Worm (Caenorhabditis elegans): ENCODE results near the gene nhr-37.

nhr-37 gene

DNA sequence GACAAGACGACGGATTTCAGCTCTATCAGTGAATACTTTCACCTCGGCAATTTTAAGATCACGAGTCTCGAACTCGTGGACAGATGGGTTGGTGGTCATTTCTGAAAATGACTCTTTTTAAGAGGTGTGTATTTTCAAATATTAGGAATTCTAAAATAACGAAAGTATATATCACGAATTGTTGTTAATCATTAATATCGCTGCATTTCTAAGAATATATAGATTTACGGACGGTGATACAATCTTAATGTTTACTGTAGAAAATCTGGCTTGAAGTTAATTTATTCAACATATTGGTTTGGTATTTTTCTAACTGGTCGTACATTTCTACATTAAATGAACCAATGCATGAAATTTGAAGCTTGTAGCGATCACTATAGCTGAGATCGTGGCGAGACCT, 16.7 kb upstream of the nhr-37 start, which contains the start of gene ZK1055.7:
ZK1055.7 (minus strand) TSS at position 101 of the 400 bp plus-strand sequence.
- TF ChIP-seq pax-1 (tag; optimal IDR thresholded peaks at IDR 0.05) = no peak
- TF ChIP-seq pha-4 (tag; optimal IDR thresholded peaks at IDR 0.05) = no peak

DNA sequence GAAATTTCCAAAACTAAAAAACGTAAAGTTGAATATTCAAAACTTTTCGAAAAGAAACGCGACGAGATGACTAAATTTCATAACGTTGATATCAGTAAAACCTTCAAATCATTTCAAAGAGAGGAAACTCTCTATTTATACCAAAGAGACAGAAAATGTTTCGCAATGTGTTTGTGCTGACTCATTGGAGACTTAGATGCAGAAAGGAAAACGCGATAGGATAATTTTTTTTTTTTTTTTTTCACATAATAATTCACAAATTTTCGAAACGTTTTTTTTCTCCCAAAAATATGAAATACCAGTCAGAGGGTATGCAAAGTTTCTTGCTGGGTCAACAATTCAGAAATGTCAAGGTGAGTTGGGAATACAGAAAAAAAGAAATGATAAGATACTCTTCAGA, 15.8 kb upstream of the nhr-37 start:
- TF ChIP-seq ceh-6 (GFP tag; optimal IDR thresholded peaks at IDR 0.05) (no peak), ahr-1 (tag; optimal IDR thresholded peaks at IDR 0.05) (no peak), pqm-1 (tag; optimal IDR thresholded peaks at IDR 0.05) (no peak), ceh-14 (tag; optimal IDR thresholded peaks at IDR 0.05) (no peak)

DNA sequence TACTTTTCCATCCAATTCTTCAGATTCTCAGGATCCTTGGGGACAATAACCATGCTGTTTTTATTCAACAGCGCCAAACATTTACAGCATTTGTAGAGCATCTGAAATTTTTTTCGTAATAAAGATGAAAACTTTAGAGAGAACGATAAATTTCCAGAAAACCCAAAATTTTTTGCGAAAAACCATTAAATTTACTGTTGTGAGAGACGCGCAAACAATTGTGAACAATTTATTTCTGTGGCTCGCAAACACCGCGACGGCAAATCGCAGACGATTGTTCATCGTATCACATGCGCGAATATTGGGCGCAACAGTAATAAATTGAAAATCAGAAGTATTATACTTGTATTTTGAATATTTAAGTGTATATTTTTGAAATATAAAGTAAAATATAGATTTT, 10.9 kb upstream of the nhr-37 start, which contains the start of gene gon-14:
gon-14 (minus strand) TSS at position 101 of the 400 bp plus-strand sequence.
- TF ChIP-seq ceh-6 (GFP tag; optimal IDR thresholded peaks at IDR 0.05) (no peak), T23F11.4 (GFP tag; optimal IDR thresholded peaks at IDR 0.05) (no peak), tbx-2 (tag; optimal IDR thresholded peaks at IDR 0.05) (no peak), unc-3 (GFP tag; conservative IDR thresholded peaks at IDR 0.05) (no peak), unc-3 (tag; optimal IDR thresholded peaks at IDR 0.05) (no peak), syd-9 (tag; optimal IDR thresholded peaks at IDR 0.05) (no peak), unc-86 (tag; optimal IDR thresholded peaks at IDR 0.05) (no peak), K09A11.1 (tag; optimal IDR thresholded peaks at IDR 0.05; ENCODE audit: insufficient read depth) (no peak), hlh-15 (tag; optimal IDR thresholded peaks at IDR 0.05) (no peak), hlh-30 (tag; optimal IDR thresholded peaks at IDR 0.05; ENCODE audit: insufficient read depth) (no peak), hlh-13 (GFP tag; optimal IDR thresholded peaks at IDR 0.05) (no peak), nhr-232 (tag; optimal IDR thresholded peaks at IDR 0.05) (no peak), tbx-7 (tag; optimal IDR thresholded peaks at IDR 0.05) (no peak), rnt-1 (tag; optimal IDR thresholded peaks at IDR 0.05) (no peak), ref-2 (tag; optimal IDR thresholded peaks at IDR 0.05) (no peak), ttx-3 (tag; optimal IDR thresholded peaks at IDR 0.05) (no peak), ceh-24 (tag; optimal IDR thresholded peaks at IDR 0.05) (no peak), ceh-9 (tag; optimal IDR thresholded peaks at IDR 0.05) (no peak)

DNA sequence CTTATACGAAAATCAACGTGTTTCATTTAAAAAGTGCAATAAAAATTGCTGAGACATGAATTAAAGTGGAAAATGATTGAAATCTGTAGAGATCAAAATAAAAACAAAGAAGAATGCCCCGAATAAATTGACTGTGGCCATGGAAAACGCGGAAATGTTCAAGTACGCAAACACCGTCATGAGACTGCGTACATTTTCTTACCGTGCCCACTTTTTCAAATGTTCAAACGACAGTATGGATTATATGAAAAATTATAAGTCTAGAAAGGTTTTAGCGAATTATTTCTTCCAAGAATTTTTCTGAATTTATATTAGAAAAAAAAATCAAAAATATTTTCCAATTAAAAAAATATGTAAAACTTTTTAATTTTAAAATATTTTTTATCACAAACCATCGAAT, 10.5 kb upstream of the nhr-37 start:
- TF ChIP-seq lin-11 (tag; optimal IDR thresholded peaks at IDR 0.05) = no peak
- no peak for TF ChIP-seq ceh-6 (GFP tag; optimal IDR thresholded peaks at IDR 0.05)
- TF ChIP-seq ceh-14 (tag; optimal IDR thresholded peaks at IDR 0.05) = no peak
- TF ChIP-seq lim-6 (tag; optimal IDR thresholded peaks at IDR 0.05) = no peak
- no peak for TF ChIP-seq pha-4 (tag; optimal IDR thresholded peaks at IDR 0.05)
- TF ChIP-seq T23F11.4 (GFP tag; optimal IDR thresholded peaks at IDR 0.05) = no peak
- no peak for TF ChIP-seq ceh-30 (tag; optimal IDR thresholded peaks at IDR 0.05)
- TF ChIP-seq ref-2 (tag; optimal IDR thresholded peaks at IDR 0.05) = no peak
- TF ChIP-seq ets-4 (tag; optimal IDR thresholded peaks at IDR 0.05) = no peak
- TF ChIP-seq K02D7.2 (tag; optimal IDR thresholded peaks at IDR 0.05) = no peak
- TF ChIP-seq tbx-2 (tag; optimal IDR thresholded peaks at IDR 0.05) = no peak
- no peak for TF ChIP-seq tbx-7 (tag; optimal IDR thresholded peaks at IDR 0.05)
- TF ChIP-seq pag-3 (tag; optimal IDR thresholded peaks at IDR 0.05; ENCODE audit: borderline replicate concordance) = no peak
- no peak for TF ChIP-seq ceh-31 (tag; optimal IDR thresholded peaks at IDR 0.05)
- no peak for TF ChIP-seq ceh-18 (tag; optimal IDR thresholded peaks at IDR 0.05)
- TF ChIP-seq K09A11.1 (tag; optimal IDR thresholded peaks at IDR 0.05; ENCODE audit: insufficient read depth) = no peak
- no peak for TF ChIP-seq hlh-30 (tag; optimal IDR thresholded peaks at IDR 0.05; ENCODE audit: insufficient read depth)
- TF ChIP-seq ahr-1 (tag; optimal IDR thresholded peaks at IDR 0.05) = no peak
- no peak for TF ChIP-seq F13H6.1 (tag; optimal IDR thresholded peaks at IDR 0.05)
- no peak for TF ChIP-seq C08G9.2 (tag; optimal IDR thresholded peaks at IDR 0.05)

DNA sequence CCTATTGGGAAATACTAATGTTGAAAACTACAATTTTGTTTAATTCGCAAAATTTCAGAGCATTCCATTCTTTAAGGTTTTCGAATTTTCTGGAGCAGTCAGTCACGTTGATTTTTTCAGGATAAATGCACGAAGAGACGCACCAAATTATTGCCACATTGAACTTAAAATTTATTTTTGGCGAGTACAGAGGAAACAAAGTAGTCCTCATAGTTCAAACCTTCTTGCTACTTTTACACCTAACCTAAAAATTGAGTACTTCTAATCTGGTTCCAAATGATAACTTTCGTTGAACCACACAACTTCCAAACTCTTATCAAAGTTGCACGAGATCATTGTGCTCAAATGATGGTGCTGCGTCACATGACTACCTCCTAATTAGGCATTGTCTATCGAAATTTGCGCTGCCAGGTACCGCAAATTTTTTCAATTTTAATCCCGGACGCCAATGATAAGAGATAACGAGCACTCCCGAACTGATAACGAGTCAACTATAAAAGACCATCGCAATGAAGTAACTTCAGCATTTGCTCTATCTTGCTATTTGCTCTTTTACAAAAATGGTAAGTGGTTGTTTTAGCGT, 7.8 kb upstream of the nhr-37 start, which contains the start of gene cpr-4:
cpr-4 (plus strand) TSS at position 523 of the 583 bp plus-strand sequence.
- TF ChIP-seq ceh-30 (tag; optimal IDR thresholded peaks at IDR 0.05) = no peak
- peak; percentile 63 for TF ChIP-seq pqm-1 (tag; optimal IDR thresholded peaks at IDR 0.05)
- no peak for TF ChIP-seq syd-9 (tag; optimal IDR thresholded peaks at IDR 0.05)
- TF ChIP-seq pros-1 (tag; optimal IDR thresholded peaks at IDR 0.05) = no peak
- no peak for TF ChIP-seq lim-6 (tag; optimal IDR thresholded peaks at IDR 0.05)
- no peak for TF ChIP-seq lin-11 (tag; optimal IDR thresholded peaks at IDR 0.05)
- TF ChIP-seq ama-1 (optimal IDR thresholded peaks at IDR 0.05) = no peak
- no peak for TF ChIP-seq unc-3 (GFP tag; conservative IDR thresholded peaks at IDR 0.05)
- TF ChIP-seq unc-3 (tag; optimal IDR thresholded peaks at IDR 0.05) = no peak
- TF ChIP-seq ceh-48 (tag; optimal IDR thresholded peaks at IDR 0.05) = no peak
- TF ChIP-seq elt-2 (tag; optimal IDR thresholded peaks at IDR 0.05) = peak; percentile 91
